Fruit fly (Drosophila melanogaster) whole organism: ENCODE measurements around the gene Nrg.

Source experiments
- CG8478 ChIP-seq: fragments of >200 bp; optimal IDR thresholded peaks from 2 replicates; lab custom pipeline; 2018; ENCODE audit warnings: inconsistent platforms
- Dll ChIP-seq: fragments of >200 bp; optimal IDR thresholded peaks from 2 replicates; lab custom pipeline; 2017
- EcR ChIP-seq, 2 experiments: fragments of >200 bp; optimal IDR thresholded peaks; 2 replicates each; lab custom pipeline; 2017; ENCODE audit warnings: missing biosample characterization in 2 of 2, missing genetic modification characterization in 2 of 2, missing genetic modification reagents in 2 of 2
- pan ChIP-seq: fragments of >200 bp; optimal IDR thresholded peaks from 2 replicates; lab custom pipeline; 2017
- psq ChIP-seq: fragments of >200 bp; optimal IDR thresholded peaks from 2 replicates; lab custom pipeline; 2017
- usp ChIP-seq: fragments of >200 bp; optimal IDR thresholded peaks from 2 replicates; lab custom pipeline; 2017; ENCODE audit warnings: missing biosample characterization, missing genetic modification characterization, mixed read lengths

The Nrg gene

dm6 chrX:8583159-8583558 is 66.0 kb downstream of the Nrg start:
- no peak for TF ChIP-seq CG8478
- no peak for TF ChIP-seq usp (GFP tag; lab: Kevin White, UChicago)
- TF ChIP-seq psq = no peak
- TF ChIP-seq EcR (GFP tag; optimal IDR thresholded peaks at IDR 0.05; lab: Kevin White, UChicago) = no peak
- TF ChIP-seq pan (lab: Kevin White, UChicago) = no peak
- TF ChIP-seq Dll (lab: Kevin White, UChicago) = no peak

dm6 chrX:8588607-8589171 is 71.5 kb downstream of the Nrg start, which contains the start of gene CG12081:
Gene CG12081 (plus strand): TSS chrX:8588811.
- TF ChIP-seq psq = no peak
- no peak for TF ChIP-seq pan (lab: Kevin White, UChicago)
- TF ChIP-seq CG8478 = no peak
- TF ChIP-seq usp (GFP tag; lab: Kevin White, UChicago) = no peak
- no peak for TF ChIP-seq EcR (GFP tag; optimal IDR thresholded peaks at IDR 0.05; lab: Kevin White, UChicago)
- TF ChIP-seq Dll (lab: Kevin White, UChicago) = no peak

- no peak for TF ChIP-seq pan (lab: Kevin White, UChicago)
- TF ChIP-seq Dll (lab: Kevin White, UChicago) = no peak
- TF ChIP-seq CG8478 = no peak
- TF ChIP-seq usp (GFP tag; lab: Kevin White, UChicago) = no peak
- no peak for TF ChIP-seq EcR (GFP tag; optimal IDR thresholded peaks at IDR 0.05; lab: Kevin White, UChicago)
- no peak for TF ChIP-seq psq
These were observed 74.5 kb downstream of the Nrg start, which contains the start of the genes CG12659 and Crag for dm6 chrX:8591685-8592127. Gene CG12659 (minus strand): TSS chrX:8591729. Gene Crag (plus strand): TSS chrX:8592031.

- TF ChIP-seq pan (lab: Kevin White, UChicago) = no peak
- no peak for TF ChIP-seq EcR (GFP tag; optimal IDR thresholded peaks at IDR 0.05; lab: Kevin White, UChicago)
- TF ChIP-seq CG8478 = no peak
- TF ChIP-seq usp (GFP tag; lab: Kevin White, UChicago) = no peak
- no peak for TF ChIP-seq Dll (lab: Kevin White, UChicago)
- no peak for TF ChIP-seq psq
These were observed 75.4 kb downstream of the Nrg start for dm6 chrX:8592437-8593158.

- TF ChIP-seq pan (lab: Kevin White, UChicago) = no peak
- TF ChIP-seq CG8478 = no peak
- TF ChIP-seq Dll (lab: Kevin White, UChicago) = no peak
- TF ChIP-seq usp (GFP tag; lab: Kevin White, UChicago) = no peak
- no peak for TF ChIP-seq psq
- TF ChIP-seq EcR (GFP tag; optimal IDR thresholded peaks at IDR 0.05; lab: Kevin White, UChicago) = no peak
These were observed 75.9 kb downstream of the Nrg start for dm6 chrX:8593159-8593476.

dm6 chrX:8601165-8601564 is 84.0 kb downstream of the Nrg start:
- no peak for TF ChIP-seq pan (lab: Kevin White, UChicago)
- TF ChIP-seq EcR (GFP tag; optimal IDR thresholded peaks at IDR 0.05; lab: Kevin White, UChicago) = no peak
- no peak for TF ChIP-seq psq
- no peak for TF ChIP-seq Dll (lab: Kevin White, UChicago)
- TF ChIP-seq CG8478 = no peak
- no peak for TF ChIP-seq usp (GFP tag; lab: Kevin White, UChicago)
